Fruit fly (Drosophila melanogaster) whole organism, embryonic: ENCODE data around the gene Acp65Aa.

Experiments
- CG11696 ChIP-seq: fragments of 200-800 bp; sonication (Bioruptor generic); IDR thresholded peaks from 2 replicates; pipeline ENCODE4 v1.3.6; 2022; ENCODE audit warnings: missing biosample characterization, missing genetic modification characterization
- CG13775 ChIP-seq: fragments of 200-800 bp; sonication (Bioruptor generic); optimal IDR thresholded peaks from 3 replicates; lab custom pipeline; 2017; ENCODE audit warnings: missing biosample characterization, mild to moderate bottlenecking, missing genetic modification characterization
- Gug ChIP-seq: fragments of 200-800 bp; sonication (Bioruptor generic); IDR thresholded peaks from 4 replicates; pipeline ENCODE4 v1.3.6; 2022; ENCODE audit warnings: missing biosample characterization, missing genetic modification characterization
- HLH3B ChIP-seq: fragments of 200-800 bp; sonication (Bioruptor generic); IDR thresholded peaks from 2 replicates; pipeline ENCODE4 v1.3.6; 2022; ENCODE audit warnings: missing biosample characterization, missing genetic modification characterization
- dpn ChIP-seq, 2 experiments: fragments of 200-800 bp; sonication (Bioruptor generic); optimal IDR thresholded peaks; 3 replicates each; lab custom pipeline; 2016; ENCODE audit warnings: missing biosample characterization in 2 of 2, missing genetic modification characterization in 2 of 2
- gcm ChIP-seq: fragments of 200-800 bp; sonication (Bioruptor generic); optimal IDR thresholded peaks from 2 replicates; lab custom pipeline; 2019; ENCODE audit warnings: missing biosample characterization, mild to moderate bottlenecking, missing genetic modification characterization, moderate library complexity
- her ChIP-seq: fragments of 200-800 bp; sonication (Bioruptor generic); optimal IDR thresholded peaks from 2 replicates; lab custom pipeline; 2016; ENCODE audit warnings: missing biosample characterization, missing genetic modification characterization
- jing ChIP-seq: fragments of 200-800 bp; sonication (Bioruptor generic); optimal IDR thresholded peaks from 2 replicates; lab custom pipeline; 2018; ENCODE audit warnings: missing biosample characterization, mild to moderate bottlenecking, missing genetic modification characterization
- pan ChIP-seq, 4 experiments: fragments of >200 bp in 3 of 4; fragments of 200-800 bp in 1 of 4; sonication (Bioruptor generic) in 1 of 4; optimal IDR thresholded peaks in 3 of 4; IDR thresholded peaks in 1 of 4; 2 replicates each; pipeline versions ENCODE4 v1.3.6 to Lab custom; 2017 to 2022; ENCODE audit warnings: missing biosample characterization in 2 of 4, missing genetic modification characterization in 2 of 4, mixed read lengths in 1 of 4
- sug ChIP-seq: fragments of 200-800 bp; optimal IDR thresholded peaks from 2 replicates; lab custom pipeline; 2019; ENCODE audit warnings: missing biosample characterization, mild to moderate bottlenecking, missing genetic modification characterization, moderate library complexity

- TF ChIP-seq dpn (GFP tag; optimal IDR thresholded peaks at IDR 0.05; lab: Kevin White, UChicago) (no peak), sug (tag; lab: Kevin White, UChicago) (no peak), pan (optimal IDR thresholded peaks at IDR 0.05; lab: Kevin White, UChicago) (no peak), pan (GFP tag; optimal IDR thresholded peaks at IDR 0.05 in 1 of 2, IDR thresholded peaks at IDR 0.05 in 1 of 2) (no peak), CG11696 (GFP tag; lab: Robert Waterston, UW) (no peak), HLH3B (GFP tag; lab: Robert Waterston, UW) (no peak), CG13775 (GFP tag; lab: Kevin White, UChicago) (no peak), jing (GFP tag; lab: Kevin White, UChicago) (no peak), gcm (GFP tag; lab: Kevin White, UChicago) (no peak), Gug (GFP tag; lab: Robert Waterston, UW) (no peak), her (GFP tag; lab: Kevin White, UChicago) (no peak)
These were observed 41.7 kb downstream of the Acp65Aa start for dm6 chr3L:6110673-6111449.
